Fruit fly (Drosophila melanogaster): ENCODE results near the gene ush.
A peak's percentile ranks its signal among the peaks of the same experiment; 100 is the strongest.

ush gene

DNA sequence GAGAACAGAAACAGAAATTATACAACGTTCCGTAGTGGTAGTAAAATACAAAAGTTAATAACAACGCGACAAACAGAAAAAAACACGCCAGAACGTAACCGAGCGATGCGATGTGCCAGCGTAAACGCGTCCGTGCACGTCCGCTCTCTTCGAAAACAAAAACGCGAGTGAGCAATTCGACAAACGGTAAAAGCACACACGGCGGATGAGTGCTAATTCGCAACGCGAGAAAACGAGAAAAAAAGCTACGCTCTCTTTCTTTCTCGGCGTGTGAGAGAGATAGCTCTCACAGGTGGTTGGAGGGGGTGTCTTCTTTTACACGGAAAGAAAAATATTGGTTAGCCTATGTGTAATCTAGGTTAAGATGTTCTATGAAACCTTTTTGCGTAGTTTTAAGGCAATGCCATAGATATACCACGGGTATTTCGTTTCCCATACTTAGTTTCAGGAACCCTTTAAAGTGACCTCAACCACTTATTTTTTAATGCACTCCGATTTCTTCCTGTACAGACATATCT, 3.9 kb upstream of the ush start, which contains the start of gene CG4297 (continued):
- TF ChIP-seq NFAT (GFP tag; IDR thresholded peaks at IDR 0.05) (no peak), ash1 (GFP tag; optimal IDR thresholded peaks at IDR 0.05) (peak; percentile 75), CG9609 (GFP tag; optimal IDR thresholded peaks at IDR 0.05) (peak; percentile 94), CG15601 (tag; optimal IDR thresholded peaks at IDR 0.05) (peak; percentile 84), sug (tag; optimal IDR thresholded peaks at IDR 0.05) (peak; percentile 91), emc (GFP tag; optimal IDR thresholded peaks at IDR 0.05) (peak; percentile 89), Aef1 (GFP tag; IDR thresholded peaks at IDR 0.05) (no peak), Mad (GFP tag; optimal IDR thresholded peaks at IDR 0.05) (peak; percentile 86), CG15269 (tag; optimal IDR thresholded peaks at IDR 0.05) (peak; percentile 92), Side (GFP tag; optimal IDR thresholded peaks at IDR 0.05) (peak; percentile 94), HHEX (GFP tag; optimal IDR thresholded peaks at IDR 0.05) (peak; percentile 95), gem (tag; optimal IDR thresholded peaks at IDR 0.05) (peak; percentile 95), CG10979 (tag; optimal IDR thresholded peaks at IDR 0.05) (peak; percentile 90), klu (GFP tag; IDR thresholded peaks at IDR 0.05) (no peak), CG17361 (GFP tag; IDR thresholded peaks at IDR 0.05) (no peak), CG14050 (GFP tag; IDR thresholded peaks at IDR 0.05) (no peak), Neu2 (GFP tag; optimal IDR thresholded peaks at IDR 0.05; ENCODE audit: borderline replicate concordance) (peak; percentile 19), ind (GFP tag; optimal IDR thresholded peaks at IDR 0.05) (peak; percentile 94), Hr3 (GFP tag; optimal IDR thresholded peaks at IDR 0.05) (peak; percentile 92), CG12942 (GFP tag; optimal IDR thresholded peaks at IDR 0.05) (peak; percentile 87), NC2β (GFP tag; optimal IDR thresholded peaks at IDR 0.05) (peak; percentile 90), CG32772 (GFP tag; IDR thresholded peaks at IDR 0.05) (no peak), maf-S (GFP tag; optimal IDR thresholded peaks at IDR 0.05) (peak; percentile 92), fd96Cb (tag; optimal IDR thresholded peaks at IDR 0.05) (peak; percentile 91), CG4854 (GFP tag; optimal IDR thresholded peaks at IDR 0.05) (peak; percentile 90), CG3995 (GFP tag; optimal IDR thresholded peaks at IDR 0.05) (peak; percentile 54), CG4707 (GFP tag; optimal IDR thresholded peaks at IDR 0.05) (peak; percentile 86)

DNA sequence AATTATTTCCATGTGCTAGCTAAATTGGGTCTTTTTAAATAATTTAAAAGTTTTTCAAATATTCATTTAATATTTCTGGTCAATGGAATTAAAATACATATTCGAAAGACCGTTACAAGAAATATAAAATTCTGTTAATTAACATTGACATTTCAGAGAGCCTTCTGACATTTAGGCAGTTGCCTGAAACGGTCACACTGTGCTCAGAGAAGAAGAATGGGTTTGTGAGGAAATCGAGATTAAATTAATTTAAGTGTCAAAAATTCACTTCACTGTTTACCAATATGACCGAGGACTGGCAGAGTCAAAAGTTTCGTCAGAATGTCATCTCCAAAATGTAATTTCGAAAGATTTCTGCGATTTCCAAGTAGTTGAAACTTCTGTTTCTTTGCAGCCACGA, 3.2 kb upstream of the ush start, which contains the start of gene MED15:
Gene MED15 (plus strand): TSS at position 185 of the 400 bp plus-strand sequence.
- no peak for TF ChIP-seq ttk (GFP tag; IDR thresholded peaks at IDR 0.05)
- TF ChIP-seq CG9797 (GFP tag; optimal IDR thresholded peaks at IDR 0.05) = peak; percentile 44
- TF ChIP-seq ATbp (GFP tag; optimal IDR thresholded peaks at IDR 0.05) = no peak
- peak; percentile 78 for TF ChIP-seq Myb (GFP tag; optimal IDR thresholded peaks at IDR 0.05)
- peak; percentile 8 for TF ChIP-seq Dp (GFP tag; optimal IDR thresholded peaks at IDR 0.05)
- no peak for TF ChIP-seq CG15514 (GFP tag; optimal IDR thresholded peaks at IDR 0.05)
- TF ChIP-seq CG10209 (GFP tag; optimal IDR thresholded peaks at IDR 0.05) = no peak
- TF ChIP-seq CG1603 (tag; optimal IDR thresholded peaks at IDR 0.05) = peak; percentile 41
- no peak for TF ChIP-seq Pdp1 (GFP tag; optimal IDR thresholded peaks at IDR 0.05)
- peak; percentile 75 for TF ChIP-seq gfzf (GFP tag; optimal IDR thresholded peaks at IDR 0.05)
- peak; percentile 40 for TF ChIP-seq CG4617 (GFP tag; optimal IDR thresholded peaks at IDR 0.05; ENCODE audit: borderline replicate concordance)
- TF ChIP-seq MESR4 (GFP tag; optimal IDR thresholded peaks at IDR 0.05) = peak; percentile 62
- TF ChIP-seq CG3995 (GFP tag; optimal IDR thresholded peaks at IDR 0.05) = peak; percentile 35
- TF ChIP-seq stwl (tag; optimal IDR thresholded peaks at IDR 0.05) = peak; percentile 55
- TF ChIP-seq pzg (GFP tag; optimal IDR thresholded peaks at IDR 0.05) = peak; percentile 52
- TF ChIP-seq ewg (GFP tag; optimal IDR thresholded peaks at IDR 0.05) = peak; percentile 77
- peak; percentile 59 for TF ChIP-seq CG17385 (GFP tag; optimal IDR thresholded peaks at IDR 0.05)
- TF ChIP-seq trem (tag; optimal IDR thresholded peaks at IDR 0.05) = peak; percentile 2
- TF ChIP-seq Hr51 (GFP tag; optimal IDR thresholded peaks at IDR 0.05) = no peak
- TF ChIP-seq Nf-YC (tag; optimal IDR thresholded peaks at IDR 0.05) = peak; percentile 25
- no peak for TF ChIP-seq CG6272 (GFP tag; IDR thresholded peaks at IDR 0.05)

Measured in whole organism, embryonic.